Fruit fly (Drosophila melanogaster): ENCODE data around the gene Pgcl.

The Pgcl gene

dm6 chrX:423374-423773 lies 13.9 kb downstream of the Pgcl start:
- no peak for TF ChIP-seq gl (tag; optimal IDR thresholded peaks at IDR 0.05)
- TF ChIP-seq CG8159 (tag; optimal IDR thresholded peaks at IDR 0.05), result no peak
- no peak for TF ChIP-seq D1 (tag; optimal IDR thresholded peaks at IDR 0.05)
- TF ChIP-seq CG9948 (tag; optimal IDR thresholded peaks at IDR 0.05), result no peak
- no peak for TF ChIP-seq CG12605 (GFP tag; IDR thresholded peaks at IDR 0.05)
- TF ChIP-seq CG14655 (GFP tag; optimal IDR thresholded peaks at IDR 0.05), result no peak
- TF ChIP-seq rn (GFP tag; IDR thresholded peaks at IDR 0.05), result no peak
- TF ChIP-seq CG17806 (tag; optimal IDR thresholded peaks at IDR 0.05), result no peak
- TF ChIP-seq CG4496 (GFP tag; IDR thresholded peaks at IDR 0.05), result no peak
- no peak for TF ChIP-seq CG32121 (GFP tag; IDR thresholded peaks at IDR 0.05)
- TF ChIP-seq Snoo (tag; optimal IDR thresholded peaks at IDR 0.05), result no peak
- no peak for TF ChIP-seq CG34367 (tag; optimal IDR thresholded peaks at IDR 0.05)
- no peak for TF ChIP-seq Pif1A (GFP tag; optimal IDR thresholded peaks at IDR 0.05)
- TF ChIP-seq fd96Ca (GFP tag; IDR thresholded peaks at IDR 0.05), result no peak
- TF ChIP-seq Ets98B (GFP tag; IDR thresholded peaks at IDR 0.05), result no peak
- no peak for TF ChIP-seq EcR (GFP tag; optimal IDR thresholded peaks at IDR 0.05)
- TF ChIP-seq CG15710 (tag; optimal IDR thresholded peaks at IDR 0.05), result no peak

dm6 chrX:414352-414751 lies 22.9 kb downstream of the Pgcl start:
- no peak for TF ChIP-seq CG9948 (tag; optimal IDR thresholded peaks at IDR 0.05)
- TF ChIP-seq CG14655 (GFP tag; optimal IDR thresholded peaks at IDR 0.05), result no peak
- no peak for TF ChIP-seq Snoo (tag; optimal IDR thresholded peaks at IDR 0.05)
- no peak for TF ChIP-seq fd96Ca (GFP tag; IDR thresholded peaks at IDR 0.05)
- TF ChIP-seq CG32121 (GFP tag; IDR thresholded peaks at IDR 0.05), result no peak
- no peak for TF ChIP-seq CG17806 (tag; optimal IDR thresholded peaks at IDR 0.05)

dm6 chrX:409370-409769 lies 27.9 kb downstream of the Pgcl start:
- TF ChIP-seq CG13204 (GFP tag; optimal IDR thresholded peaks at IDR 0.05) (no peak), Pif1A (GFP tag; optimal IDR thresholded peaks at IDR 0.05) (no peak), CG10348 (GFP tag; IDR thresholded peaks at IDR 0.05) (no peak)

dm6 chrX:407455-407854 lies 29.8 kb downstream of the Pgcl start:
- TF ChIP-seq CG10348 (GFP tag; IDR thresholded peaks at IDR 0.05), result no peak
- TF ChIP-seq fd96Ca (GFP tag; IDR thresholded peaks at IDR 0.05), result no peak
- no peak for TF ChIP-seq CG13204 (GFP tag; optimal IDR thresholded peaks at IDR 0.05)
- TF ChIP-seq rn (GFP tag; IDR thresholded peaks at IDR 0.05), result no peak
- TF ChIP-seq D1 (tag; optimal IDR thresholded peaks at IDR 0.05), result no peak
- no peak for TF ChIP-seq CG15710 (tag; optimal IDR thresholded peaks at IDR 0.05)
- TF ChIP-seq Pif1B (GFP tag; optimal IDR thresholded peaks at IDR 0.05), result no peak
- no peak for TF ChIP-seq CG8301 (tag; optimal IDR thresholded peaks at IDR 0.05)
- no peak for TF ChIP-seq Snoo (tag; optimal IDR thresholded peaks at IDR 0.05)
- no peak for TF ChIP-seq CG12605 (GFP tag; IDR thresholded peaks at IDR 0.05)
- no peak for TF ChIP-seq CG4496 (GFP tag; IDR thresholded peaks at IDR 0.05)
- no peak for TF ChIP-seq Ets98B (GFP tag; IDR thresholded peaks at IDR 0.05)

- no peak for TF ChIP-seq CG15710 (tag; optimal IDR thresholded peaks at IDR 0.05)
- no peak for TF ChIP-seq CG4496 (GFP tag; IDR thresholded peaks at IDR 0.05)
- no peak for TF ChIP-seq Snoo (tag; optimal IDR thresholded peaks at IDR 0.05)
- no peak for TF ChIP-seq EcR (GFP tag; optimal IDR thresholded peaks at IDR 0.05)
- no peak for TF ChIP-seq rn (GFP tag; IDR thresholded peaks at IDR 0.05)
- no peak for TF ChIP-seq CG13204 (GFP tag; optimal IDR thresholded peaks at IDR 0.05)
- no peak for TF ChIP-seq CG10348 (GFP tag; IDR thresholded peaks at IDR 0.05)
- TF ChIP-seq CG8301 (tag; optimal IDR thresholded peaks at IDR 0.05), result no peak
- no peak for TF ChIP-seq D1 (tag; optimal IDR thresholded peaks at IDR 0.05)
- no peak for TF ChIP-seq gl (tag; optimal IDR thresholded peaks at IDR 0.05)
- no peak for TF ChIP-seq CG8159 (tag; optimal IDR thresholded peaks at IDR 0.05)
- no peak for TF ChIP-seq CG9948 (tag; optimal IDR thresholded peaks at IDR 0.05)
- TF ChIP-seq CG17806 (tag; optimal IDR thresholded peaks at IDR 0.05), result no peak
- no peak for TF ChIP-seq fd96Ca (GFP tag; IDR thresholded peaks at IDR 0.05)
- TF ChIP-seq CG14655 (GFP tag; optimal IDR thresholded peaks at IDR 0.05), result no peak
These were observed 30.9 kb downstream of the Pgcl start for dm6 chrX:406306-406705.

- TF ChIP-seq gl (tag; optimal IDR thresholded peaks at IDR 0.05), result no peak
These were observed 37.5 kb downstream of the Pgcl start for dm6 chrX:399732-400131.

- TF ChIP-seq CG32121 (GFP tag; IDR thresholded peaks at IDR 0.05), result no peak
- TF ChIP-seq D1 (tag; optimal IDR thresholded peaks at IDR 0.05), result no peak
- no peak for TF ChIP-seq EcR (GFP tag; optimal IDR thresholded peaks at IDR 0.05)
- TF ChIP-seq CG8159 (tag; optimal IDR thresholded peaks at IDR 0.05), result no peak
- TF ChIP-seq CG14655 (GFP tag; optimal IDR thresholded peaks at IDR 0.05), result no peak
- TF ChIP-seq Snoo (tag; optimal IDR thresholded peaks at IDR 0.05), result no peak
- TF ChIP-seq Pif1A (GFP tag; optimal IDR thresholded peaks at IDR 0.05), result no peak
- no peak for TF ChIP-seq Pif1B (GFP tag; optimal IDR thresholded peaks at IDR 0.05)
- no peak for TF ChIP-seq Ets98B (GFP tag; IDR thresholded peaks at IDR 0.05)
- no peak for TF ChIP-seq CG8301 (tag; optimal IDR thresholded peaks at IDR 0.05)
These were observed 41.5 kb downstream of the Pgcl start, which contains the start of gene sc for dm6 chrX:395746-396145. Gene sc (plus strand): TSS chrX:396060.

- TF ChIP-seq CG17806 (tag; optimal IDR thresholded peaks at IDR 0.05), result no peak
- TF ChIP-seq CG32121 (GFP tag; IDR thresholded peaks at IDR 0.05), result no peak
- TF ChIP-seq Snoo (tag; optimal IDR thresholded peaks at IDR 0.05), result no peak
- no peak for TF ChIP-seq CG8301 (tag; optimal IDR thresholded peaks at IDR 0.05)
- no peak for TF ChIP-seq Pif1B (GFP tag; optimal IDR thresholded peaks at IDR 0.05)
- TF ChIP-seq D1 (tag; optimal IDR thresholded peaks at IDR 0.05), result no peak
- TF ChIP-seq CG15710 (tag; optimal IDR thresholded peaks at IDR 0.05), result no peak
- TF ChIP-seq rn (GFP tag; IDR thresholded peaks at IDR 0.05), result no peak
- no peak for TF ChIP-seq CG12605 (GFP tag; IDR thresholded peaks at IDR 0.05)
- no peak for TF ChIP-seq EcR (GFP tag; optimal IDR thresholded peaks at IDR 0.05)
- no peak for TF ChIP-seq fd96Ca (GFP tag; IDR thresholded peaks at IDR 0.05)
- no peak for TF ChIP-seq CG14655 (GFP tag; optimal IDR thresholded peaks at IDR 0.05)
- no peak for TF ChIP-seq CG9948 (tag; optimal IDR thresholded peaks at IDR 0.05)
- no peak for TF ChIP-seq Ets98B (GFP tag; IDR thresholded peaks at IDR 0.05)
These were observed 44.3 kb downstream of the Pgcl start for dm6 chrX:392979-393378.

Data from whole organism, pupa.